Fruit fly (Drosophila melanogaster): ENCODE results near the gene Coq8.

The Coq8 gene

dm6 chrX:12925426-12926256, 24.7 kb upstream of the Coq8 start (continued):
- TF ChIP-seq tgo (GFP tag; IDR thresholded peaks at IDR 0.05), result peak; percentile 66
- peak; percentile 80 for TF ChIP-seq cg (GFP tag; optimal IDR thresholded peaks at IDR 0.05)
- TF ChIP-seq CG10654 (GFP tag; optimal IDR thresholded peaks at IDR 0.05), result peak; percentile 28
- no peak for TF ChIP-seq CG17612 (GFP tag; IDR thresholded peaks at IDR 0.05)
- no peak for TF ChIP-seq D19B (GFP tag; optimal IDR thresholded peaks at IDR 0.05)
- peak; percentile 60 for TF ChIP-seq CG10366 (GFP tag; IDR thresholded peaks at IDR 0.05)
- no peak for TF ChIP-seq hb (GFP tag; IDR thresholded peaks at IDR 0.05; ENCODE audit: partially characterized antibody)
- no peak for TF ChIP-seq CG34224 (GFP tag; IDR thresholded peaks at IDR 0.05; ENCODE audit: partially characterized antibody)
- peak in 1 of 3 experiments; percentile 38 for TF ChIP-seq lola (GFP tag; optimal IDR thresholded peaks at IDR 0.05)
- TF ChIP-seq vvl (GFP tag; IDR thresholded peaks at IDR 0.05), result peak; percentile 87
- TF ChIP-seq sr (GFP tag; IDR thresholded peaks at IDR 0.05), result no peak
- TF ChIP-seq Ada2b (GFP tag; IDR thresholded peaks at IDR 0.05), result peak; percentile 65
- TF ChIP-seq CG13424 (tag; optimal IDR thresholded peaks at IDR 0.05), result peak; percentile 59
- no peak for TF ChIP-seq slp2 (GFP tag; optimal IDR thresholded peaks at IDR 0.05)
- no peak for TF ChIP-seq GATAe (GFP tag; conservative IDR thresholded peaks at IDR 0.05)
- TF ChIP-seq salm (tag; optimal IDR thresholded peaks at IDR 0.05), result no peak
- no peak for TF ChIP-seq en (GFP tag; optimal IDR thresholded peaks at IDR 0.05)
- peak; percentile 72 for TF ChIP-seq CG10959 (GFP tag; IDR thresholded peaks at IDR 0.05)
- no peak for TF ChIP-seq CG6175 (GFP tag; IDR thresholded peaks at IDR 0.05)
- TF ChIP-seq dimm (GFP tag; IDR thresholded peaks at IDR 0.05), result 0 out of 2 replicates have a peak, but pooled peaks have one; percentile 38
- no peak for TF ChIP-seq p53 (GFP tag; optimal IDR thresholded peaks at IDR 0.05)
- no peak for TF ChIP-seq CG7745 (tag; optimal IDR thresholded peaks at IDR 0.05)
- TF ChIP-seq CG3281 (GFP tag; optimal IDR thresholded peaks at IDR 0.05), result peak; percentile 33
- no peak for TF ChIP-seq sens-2 (GFP tag; IDR thresholded peaks at IDR 0.05)
- TF ChIP-seq CG6813 (GFP tag; optimal IDR thresholded peaks at IDR 0.05), result no peak
- TF ChIP-seq CG13287 (GFP tag; IDR thresholded peaks at IDR 0.05; ENCODE audit: partially characterized antibody), result no peak
- no peak for TF ChIP-seq CG2120 (GFP tag; optimal IDR thresholded peaks at IDR 0.05)
- TF ChIP-seq ro (GFP tag; IDR thresholded peaks at IDR 0.05), result no peak
- peak; percentile 49 for TF ChIP-seq fd96Cb (tag; optimal IDR thresholded peaks at IDR 0.05)
- peak; percentile 28; the same call in 1 of the 2 replicates for TF ChIP-seq CG9932 (GFP tag; IDR thresholded peaks at IDR 0.05)
- TF ChIP-seq CG11085 (GFP tag; IDR thresholded peaks at IDR 0.05), result peak; percentile 57; the same call in 1 of the 2 replicates
- no peak for TF ChIP-seq bbx (GFP tag; IDR thresholded peaks at IDR 0.05; ENCODE audit: partially characterized antibody)
- 0 out of 3 replicates have a peak, but pooled peaks have one; percentile 17 for TF ChIP-seq otp (GFP tag; IDR thresholded peaks at IDR 0.05)
- TF ChIP-seq CG18011 (GFP tag; optimal IDR thresholded peaks at IDR 0.05), result no peak
- no peak for TF ChIP-seq knrl (GFP tag; IDR thresholded peaks at IDR 0.05; ENCODE audit: partially characterized antibody)
- TF ChIP-seq CG12299 (tag; optimal IDR thresholded peaks at IDR 0.05), result no peak
- TF ChIP-seq BtbVII (GFP tag; optimal IDR thresholded peaks at IDR 0.05), result peak; percentile 38
- peak; percentile 53 for TF ChIP-seq ap (GFP tag; IDR thresholded peaks at IDR 0.05)
- TF ChIP-seq CG7987 (GFP tag; optimal IDR thresholded peaks at IDR 0.05), result no peak
- peak; percentile 11 for TF ChIP-seq CrebB (tag; optimal IDR thresholded peaks at IDR 0.05)
- TF ChIP-seq yki (optimal IDR thresholded peaks at IDR 0.05), result peak; percentile 73
- no peak for TF ChIP-seq wek (GFP tag; optimal IDR thresholded peaks at IDR 0.05)
- TF ChIP-seq Pdp1 (GFP tag; optimal IDR thresholded peaks at IDR 0.05), result peak; percentile 20 to 88
- TF ChIP-seq fd3F (GFP tag; optimal IDR thresholded peaks at IDR 0.05), result no peak
- no peak for TF ChIP-seq Atf3 (GFP tag; optimal IDR thresholded peaks at IDR 0.05)
- no peak for TF ChIP-seq CG11723 (GFP tag; optimal IDR thresholded peaks at IDR 0.05)
- peak; percentile 38; the same call in 1 of the 2 replicates for TF ChIP-seq sob (GFP tag; IDR thresholded peaks at IDR 0.05)
- peak; percentile 55 for TF ChIP-seq CG8359 (GFP tag; optimal IDR thresholded peaks at IDR 0.05; ENCODE audit: borderline replicate concordance)
- peak; percentile 81 for TF ChIP-seq CG31441 (GFP tag; IDR thresholded peaks at IDR 0.05)

Measured in whole organism, embryonic.